Worm (Caenorhabditis elegans): ENCODE results near the gene F42A10.6.

- TF ChIP-seq tbx-37 (GFP tag; conservative IDR thresholded peaks at IDR 0.05) (no peak), ama-1 (optimal IDR thresholded peaks at IDR 0.05) (no peak), sea-1 (GFP tag; conservative IDR thresholded peaks at IDR 0.05) (no peak), ets-7 (tag; optimal IDR thresholded peaks at IDR 0.05) (no peak), flt-1 (GFP tag; IDR thresholded peaks at IDR 0.05) (no peak)
Measured at ce11 chrIII:6216833-6217466, 40.3 kb upstream of the F42A10.6 start, which contains the start of gene hot-4.
